Worm (Caenorhabditis elegans) whole organism, young adult: ENCODE measurements around the gene Y82E9BR.17.

ENCODE experiments used
- B0019.2 ChIP-seq: fragments of 200-800 bp; sonication (Bioruptor generic); conservative IDR thresholded peaks from 2 replicates; pipeline ENCODE4 v1.3.6; 2022; ENCODE audit warnings: missing genetic modification reagents, missing genetic modification characterization, missing compliant biosample characterization
- D2030.7 ChIP-seq: fragments of 200-800 bp; sonication (Bioruptor generic); IDR thresholded peaks from 2 replicates; pipeline ENCODE4 v1.3.6; 2022; ENCODE audit warnings: missing genetic modification reagents, missing genetic modification characterization, missing compliant biosample characterization
- F33H1.4 ChIP-seq: fragments of 200-800 bp; sonication (Bioruptor generic); IDR thresholded peaks from 2 replicates; pipeline ENCODE4 v1.3.6; 2022; ENCODE audit warnings: missing genetic modification reagents, missing genetic modification characterization, missing compliant biosample characterization
- F49E8.2 ChIP-seq: sonication (generic microtip); optimal IDR thresholded peaks from 3 replicates; lab custom pipeline; 2017; ENCODE audit warnings: missing genetic modification characterization, mild to moderate bottlenecking, missing compliant biosample characterization, antibody characterized with exemption, moderate library complexity; ENCODE audit not compliant: insufficient read depth
- T07F8.4 ChIP-seq: sonication (generic microtip); optimal IDR thresholded peaks from 2 replicates; lab custom pipeline; 2016; ENCODE audit warnings: mild to moderate bottlenecking, missing genetic modification characterization, moderate library complexity, missing compliant biosample characterization
- T26A5.8 ChIP-seq: sonication (generic microtip); optimal IDR thresholded peaks from 2 replicates; lab custom pipeline; 2016; ENCODE audit warnings: missing genetic modification characterization, missing compliant biosample characterization
- Y53G8AR.9 ChIP-seq: fragments of 200-800 bp; sonication (Bioruptor generic); conservative IDR thresholded peaks from 2 replicates; pipeline ENCODE4 v1.3.6; 2022; ENCODE audit warnings: missing genetic modification reagents, missing genetic modification characterization, missing compliant biosample characterization
- Y56A3A.18 ChIP-seq: fragments of 200-800 bp; sonication (Bioruptor generic); IDR thresholded peaks from 2 replicates; pipeline ENCODE4 v1.3.6; 2022; ENCODE audit warnings: missing genetic modification reagents, missing genetic modification characterization, missing compliant biosample characterization
- aptf-2 ChIP-seq: fragments of 200-800 bp; sonication (Bioruptor generic); conservative IDR thresholded peaks from 2 replicates; pipeline ENCODE4 v1.3.6; 2022; ENCODE audit warnings: missing genetic modification reagents, missing genetic modification characterization, missing compliant biosample characterization
- aptf-3 ChIP-seq: fragments of 200-800 bp; sonication (Bioruptor generic); IDR thresholded peaks from 2 replicates; pipeline ENCODE4 v1.3.6; 2022; ENCODE audit warnings: missing genetic modification characterization, missing compliant biosample characterization
- attf-3 ChIP-seq: fragments of 200-800 bp; sonication (Bioruptor generic); conservative IDR thresholded peaks from 2 replicates; pipeline ENCODE4 v1.3.6; 2022; ENCODE audit warnings: missing genetic modification reagents, missing genetic modification characterization, missing compliant biosample characterization
- attf-5 ChIP-seq: fragments of 200-800 bp; sonication (Bioruptor generic); optimal IDR thresholded peaks from 2 replicates; lab custom pipeline; 2018; ENCODE audit warnings: mild to moderate bottlenecking, missing genetic modification characterization, missing compliant biosample characterization
- attf-6 ChIP-seq: fragments of 200-800 bp; sonication (Bioruptor generic); IDR thresholded peaks from 2 replicates; pipeline ENCODE4 v1.3.6; 2022; ENCODE audit warnings: missing genetic modification reagents, missing genetic modification characterization, missing compliant biosample characterization
- bed-1 ChIP-seq: fragments of 200-800 bp; sonication (Bioruptor generic); IDR thresholded peaks from 2 replicates; pipeline ENCODE4 v1.3.6; 2022; ENCODE audit warnings: missing genetic modification reagents, missing genetic modification characterization, missing compliant biosample characterization
- cebp-1 ChIP-seq, 2 experiments: fragments of 200-800 bp in 1 of 2; sonication (Bioruptor generic) in 1 of 2; sonication (generic microtip) in 1 of 2; IDR thresholded peaks in 1 of 2; optimal IDR thresholded peaks in 1 of 2; 2 replicates each; pipeline versions ENCODE4 v1.3.6 to Lab custom; 2017 to 2022; ENCODE audit warnings: missing compliant biosample characterization in 2 of 2, missing genetic modification characterization in 2 of 2, mild to moderate bottlenecking in 1 of 2, missing genetic modification reagents in 1 of 2, moderate library complexity in 1 of 2
- ceh-40 ChIP-seq: fragments of 200-800 bp; sonication (Bioruptor generic); IDR thresholded peaks from 2 replicates; pipeline ENCODE4 v1.3.6; 2022; ENCODE audit warnings: missing genetic modification characterization, missing compliant biosample characterization
- ceh-79 ChIP-seq: sonication (generic microtip); optimal IDR thresholded peaks from 2 replicates; lab custom pipeline; 2017; ENCODE audit warnings: mild to moderate bottlenecking, missing genetic modification characterization, missing compliant biosample characterization
- ceh-91 ChIP-seq: fragments of 200-800 bp; sonication (Bioruptor generic); IDR thresholded peaks from 2 replicates; pipeline ENCODE4 v1.3.6; 2022; ENCODE audit warnings: missing genetic modification reagents, missing genetic modification characterization, missing compliant biosample characterization
- dpl-1 ChIP-seq: fragments of 150-350 bp; optimal IDR thresholded peaks from 2 replicates; lab custom pipeline; 2014; ENCODE audit warnings: missing biosample characterization, missing genetic modification reagents, missing genetic modification characterization
- efl-1 ChIP-seq: fragments of 150-350 bp; optimal IDR thresholded peaks from 2 replicates; lab custom pipeline; 2014; ENCODE audit warnings: missing biosample characterization, missing genetic modification reagents, missing genetic modification characterization
- egl-44 ChIP-seq: fragments of 200-800 bp; sonication (Bioruptor generic); IDR thresholded peaks from 2 replicates; pipeline ENCODE4 v1.3.6; 2022; ENCODE audit warnings: missing genetic modification reagents, missing genetic modification characterization, missing compliant biosample characterization
- hlh-12 ChIP-seq: sonication (generic microtip); optimal IDR thresholded peaks from 2 replicates; lab custom pipeline; 2016; ENCODE audit warnings: missing genetic modification characterization, missing compliant biosample characterization
- hmg-20 ChIP-seq: fragments of 200-800 bp; sonication (Bioruptor generic); IDR thresholded peaks from 2 replicates; pipeline ENCODE4 v1.3.6; 2022; ENCODE audit warnings: missing genetic modification reagents, missing genetic modification characterization, missing compliant biosample characterization
- hsf-1 ChIP-seq: fragments of 200-800 bp; sonication (Bioruptor generic); IDR thresholded peaks from 2 replicates; pipeline ENCODE4 v1.3.6; 2022; ENCODE audit warnings: missing genetic modification reagents, missing genetic modification characterization, missing compliant biosample characterization
- let-607 ChIP-seq, 2 experiments: fragments of 200-800 bp in 1 of 2; sonication (Bioruptor generic) in 1 of 2; sonication (generic microtip) in 1 of 2; optimal IDR thresholded peaks; 2 replicates each; lab custom pipeline; 2016 to 2018; ENCODE audit warnings: mild to moderate bottlenecking in 2 of 2, missing compliant biosample characterization in 2 of 2, missing genetic modification characterization in 2 of 2, moderate library complexity in 2 of 2, missing genotype in 1 of 2
- lin-26 ChIP-seq: fragments of 200-800 bp; sonication (Bioruptor generic); IDR thresholded peaks from 2 replicates; pipeline ENCODE4 v1.3.6; 2022; ENCODE audit warnings: missing genetic modification reagents, missing genetic modification characterization, missing compliant biosample characterization
- lsl-1 ChIP-seq: fragments of 200-800 bp; sonication (Bioruptor generic); optimal IDR thresholded peaks from 2 replicates; lab custom pipeline; 2018; ENCODE audit warnings: mild to moderate bottlenecking, missing genetic modification characterization, moderate library complexity, missing compliant biosample characterization
- lsy-27 ChIP-seq: sonication (generic microtip); optimal IDR thresholded peaks from 2 replicates; lab custom pipeline; 2017; ENCODE audit warnings: missing genetic modification characterization, mild to moderate bottlenecking, missing compliant biosample characterization, antibody characterized with exemption, missing genotype, borderline replicate concordance; ENCODE audit not compliant: insufficient read depth
- madf-6 ChIP-seq: fragments of 200-800 bp; sonication (Bioruptor generic); IDR thresholded peaks from 2 replicates; pipeline ENCODE4 v1.3.6; 2022; ENCODE audit warnings: missing genetic modification reagents, missing genetic modification characterization, missing compliant biosample characterization
- madf-8 ChIP-seq: fragments of 200-800 bp; sonication (Bioruptor generic); conservative IDR thresholded peaks from 2 replicates; pipeline ENCODE4 v1.3.6; 2022; ENCODE audit warnings: missing genetic modification reagents, missing genetic modification characterization, missing compliant biosample characterization
- nfya-1 ChIP-seq: sonication (generic microtip); optimal IDR thresholded peaks from 2 replicates; lab custom pipeline; 2017; ENCODE audit warnings: antibody characterized with exemption, missing compliant biosample characterization, missing genetic modification characterization, borderline replicate concordance; ENCODE audit not compliant: insufficient read depth
- nfya-2 ChIP-seq: fragments of 200-800 bp; sonication (Bioruptor generic); IDR thresholded peaks from 2 replicates; pipeline ENCODE4 v1.3.6; 2022; ENCODE audit warnings: missing genetic modification reagents, missing genetic modification characterization, missing compliant biosample characterization
- nhr-120 ChIP-seq: fragments of 200-800 bp; sonication (Bioruptor generic); IDR thresholded peaks from 2 replicates; pipeline ENCODE4 v1.3.6; 2022; ENCODE audit warnings: missing genetic modification characterization, missing compliant biosample characterization
- nhr-90 ChIP-seq: sonication (generic microtip); optimal IDR thresholded peaks from 2 replicates; lab custom pipeline; 2016; ENCODE audit warnings: missing genotype, mild to moderate bottlenecking, missing genetic modification characterization, missing compliant biosample characterization
- pbrm-1 ChIP-seq: fragments of 200-800 bp; sonication (Bioruptor generic); IDR thresholded peaks from 2 replicates; pipeline ENCODE4 v1.3.6; 2022; ENCODE audit warnings: missing genetic modification reagents, missing genetic modification characterization, missing compliant biosample characterization
- pha-4 ChIP-seq: fragments of 150-350 bp; sonication (generic microtip); optimal IDR thresholded peaks from 2 replicates; lab custom pipeline; 2014; ENCODE audit warnings: missing biosample characterization, missing genetic modification reagents, missing genetic modification characterization
- repo-1 ChIP-seq: sonication (generic microtip); optimal IDR thresholded peaks from 2 replicates; lab custom pipeline; 2017; ENCODE audit warnings: mild to moderate bottlenecking, missing genetic modification characterization, missing compliant biosample characterization
- sea-2 ChIP-seq: fragments of 200-800 bp; sonication (Bioruptor generic); IDR thresholded peaks from 2 replicates; pipeline ENCODE4 v1.3.6; 2022; ENCODE audit warnings: missing genetic modification characterization, missing compliant biosample characterization
- snpc-1.1 ChIP-seq: sonication (generic microtip); optimal IDR thresholded peaks from 2 replicates; lab custom pipeline; 2017; ENCODE audit warnings: missing genetic modification characterization, mild to moderate bottlenecking, missing compliant biosample characterization, antibody characterized with exemption, moderate library complexity, missing genotype, missing genetic modification reagents; ENCODE audit not compliant: insufficient read depth
- snpc-1.3 ChIP-seq: sonication (generic microtip); optimal IDR thresholded peaks from 2 replicates; lab custom pipeline; 2017; ENCODE audit warnings: missing genetic modification characterization, mild to moderate bottlenecking, missing compliant biosample characterization, antibody characterized with exemption, moderate library complexity, missing genotype, missing genetic modification reagents; ENCODE audit not compliant: insufficient read depth
- somi-1 ChIP-seq: fragments of 200-800 bp; sonication (Bioruptor generic); optimal IDR thresholded peaks from 2 replicates; lab custom pipeline; 2018; ENCODE audit warnings: mild to moderate bottlenecking, missing genetic modification characterization, missing compliant biosample characterization
- tlf-1 ChIP-seq: fragments of 200-800 bp; sonication (Bioruptor generic); optimal IDR thresholded peaks from 2 replicates; lab custom pipeline; 2018; ENCODE audit warnings: mild to moderate bottlenecking, missing genetic modification characterization, missing compliant biosample characterization
- unc-62 ChIP-seq: fragments of 150-350 bp; optimal IDR thresholded peaks from 2 replicates; lab custom pipeline; 2014; ENCODE audit warnings: missing biosample characterization, missing genetic modification reagents, missing genetic modification characterization
- zfh-2 ChIP-seq: fragments of 200-800 bp; sonication (Bioruptor generic); conservative IDR thresholded peaks from 2 replicates; pipeline ENCODE4 v1.3.6; 2022; ENCODE audit warnings: missing genetic modification reagents, missing genetic modification characterization, missing compliant biosample characterization
- ztf-6 ChIP-seq: fragments of 200-800 bp; sonication (Bioruptor generic); IDR thresholded peaks from 2 replicates; pipeline ENCODE4 v1.3.6; 2022; ENCODE audit warnings: missing genetic modification reagents, missing genetic modification characterization, missing compliant biosample characterization

Gene Y82E9BR.17

DNA sequence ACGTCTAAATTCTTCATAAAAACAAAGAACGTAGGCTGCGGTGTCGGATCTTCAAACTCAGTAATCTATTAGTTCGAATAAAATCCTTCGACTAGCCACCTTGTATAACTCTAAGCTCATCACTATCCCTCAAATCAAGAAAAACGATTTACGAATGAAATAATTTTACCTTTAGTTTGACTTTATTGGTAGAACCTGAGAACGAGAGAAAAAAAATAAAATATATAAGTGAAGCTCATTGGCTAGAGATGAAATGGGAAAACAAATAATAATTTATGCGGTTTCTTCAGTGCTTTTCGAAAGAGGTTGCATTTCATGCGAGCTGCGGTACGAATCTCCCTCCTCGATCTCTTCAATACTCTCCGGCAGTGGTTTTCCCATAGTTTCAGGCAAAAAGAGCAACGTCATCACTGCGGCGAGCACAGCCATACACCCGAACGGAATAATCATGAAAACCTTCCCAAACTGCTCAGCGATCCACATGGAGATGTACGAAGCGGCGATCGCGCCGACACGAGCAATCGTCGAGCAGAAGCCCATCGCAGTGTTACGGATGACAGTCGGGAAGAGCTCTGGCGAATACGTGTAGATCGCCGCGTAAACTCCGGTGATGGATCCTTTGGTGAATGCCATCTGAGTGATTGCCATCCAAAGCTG is 35.7 kb downstream of the Y82E9BR.17 start (continued):
- TF ChIP-seq pha-4 (tag; lab: Kevin White, UChicago) (peak; percentile 42), aptf-2 (no peak), B0019.2 (GFP tag; lab: Robert Waterston, UW) (no peak), attf-5 (GFP tag; lab: Kevin White, UChicago) (peak; percentile 63), attf-6 (peak; percentile 82), egl-44 (GFP tag; lab: Robert Waterston, UW) (peak; percentile 47; the same call in 1 of the 2 replicates), Y56A3A.18 (GFP tag; lab: Robert Waterston, UW) (peak; percentile 90; the same call in 1 of the 2 replicates), nfya-1 (tag; lab: Kevin White, UChicago) (no peak), ceh-40 (0 out of 2 replicates have a peak, but pooled peaks have one; percentile 47), ceh-79 (peak; percentile 94), Y53G8AR.9 (GFP tag; lab: Robert Waterston, UW) (peak; percentile 98), madf-6 (GFP tag; lab: Robert Waterston, UW) (peak; percentile 83), attf-3 (GFP tag; lab: Robert Waterston, UW) (no peak), unc-62 (no peak), sea-2 (GFP tag; lab: Robert Waterston, UW) (0 out of 2 replicates have a peak, but pooled peaks have one; percentile 28), dpl-1 (GFP tag; lab: Kevin White, UChicago) (no peak), lin-26 (GFP tag; lab: Robert Waterston, UW) (peak; percentile 87), nfya-2 (GFP tag; lab: Robert Waterston, UW) (no peak; the same call in 1 of the 2 replicates), snpc-1.1 (tag; lab: Kevin White, UChicago) (peak; percentile 71), D2030.7 (GFP tag; lab: Robert Waterston, UW) (peak; percentile 58; the same call in 1 of the 2 replicates), aptf-3 (0 out of 2 replicates have a peak, but pooled peaks have one; percentile 39), zfh-2 (GFP tag; lab: Robert Waterston, UW) (peak; percentile 59), efl-1 (peak; percentile 21), bed-1 (GFP tag; lab: Robert Waterston, UW) (no peak), T07F8.4 (tag; lab: Kevin White, UChicago) (no peak), pbrm-1 (GFP tag; lab: Robert Waterston, UW) (no peak; the same call in 1 of the 2 replicates), F49E8.2 (tag; lab: Kevin White, UChicago) (peak; percentile 98), repo-1 (tag; lab: Kevin White, UChicago) (peak; percentile 96), snpc-1.3 (tag; lab: Kevin White, UChicago) (peak; percentile 86), tlf-1 (GFP tag; lab: Kevin White, UChicago) (peak; percentile 94), ztf-6 (no peak), somi-1 (peak; percentile 44), cebp-1 (GFP tag; IDR thresholded peaks at IDR 0.05; lab: Robert Waterston, UW) (peak; percentile 31; the same call in 1 of the 2 replicates), cebp-1 (tag; optimal IDR thresholded peaks at IDR 0.05; lab: Kevin White, UChicago) (peak; percentile 80), hmg-20 (GFP tag; lab: Robert Waterston, UW) (peak; percentile 84), let-607 (tag; optimal IDR thresholded peaks at IDR 0.05; lab: Kevin White, UChicago) (peak; percentile 46 to 74), hlh-12 (no peak), madf-8 (GFP tag; lab: Robert Waterston, UW) (no peak), T26A5.8 (tag; lab: Kevin White, UChicago) (peak; percentile 95), hsf-1 (peak; percentile 79), lsl-1 (peak; percentile 71), lsy-27 (tag; lab: Kevin White, UChicago) (no peak), ceh-91 (no peak), nhr-120 (peak; percentile 72; the same call in 1 of the 2 replicates), F33H1.4 (peak; percentile 57; the same call in 1 of the 2 replicates), nhr-90 (tag; lab: Kevin White, UChicago) (peak; percentile 93)
